Fruit fly (Drosophila melanogaster): ENCODE data around the gene emc.

emc gene

DNA sequence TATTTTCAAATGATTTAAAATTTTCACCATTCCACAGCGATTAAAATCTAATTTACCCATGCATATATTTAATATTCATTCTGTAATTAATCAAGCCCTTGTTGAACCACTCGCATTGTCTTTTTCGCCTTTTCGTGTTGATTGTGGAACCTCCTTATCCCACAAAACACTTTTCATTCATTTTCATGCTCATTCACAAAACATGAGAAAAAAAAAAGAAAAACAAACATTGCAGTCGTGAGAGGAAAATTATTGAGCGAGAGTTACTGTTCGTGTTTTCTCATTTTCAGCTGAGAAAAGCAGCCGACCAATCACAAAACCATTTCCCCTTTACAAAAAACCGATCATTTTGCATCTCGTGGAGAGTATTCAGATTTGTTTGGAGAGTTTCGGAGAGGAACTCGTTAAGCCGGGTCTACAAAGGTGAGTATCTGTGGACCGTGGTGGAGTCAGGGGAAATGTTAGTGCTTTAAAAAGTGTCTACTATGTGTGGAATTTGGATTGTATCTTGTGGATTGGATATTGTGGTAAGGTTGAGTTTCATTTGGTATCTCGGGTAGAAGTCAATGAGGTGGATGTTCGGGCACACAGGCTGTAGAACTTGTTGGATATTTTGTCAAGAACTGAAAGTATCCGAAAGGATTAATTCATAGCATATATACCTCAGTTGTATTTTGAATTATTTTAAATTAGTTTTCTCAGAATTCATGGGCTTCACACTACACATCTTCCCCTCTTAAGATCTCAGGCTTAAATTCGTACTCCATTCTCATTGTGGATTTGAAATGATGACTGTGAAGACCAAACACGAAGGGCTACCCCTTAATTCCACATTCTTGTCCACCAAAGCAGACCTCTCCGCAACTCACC lies 636 bp upstream of the emc start (continued):
- TF ChIP-seq Atf-2 (GFP tag; optimal IDR thresholded peaks at IDR 0.05) (no peak), CG15601 (tag; optimal IDR thresholded peaks at IDR 0.05) (no peak), CrebB (tag; optimal IDR thresholded peaks at IDR 0.05) (no peak), ind (GFP tag; optimal IDR thresholded peaks at IDR 0.05) (no peak), CG7987 (GFP tag; optimal IDR thresholded peaks at IDR 0.05) (no peak), tll (GFP tag; optimal IDR thresholded peaks at IDR 0.05) (peak in 1 of 2 experiments; percentile 6), E2f1 (GFP tag; IDR thresholded peaks at IDR 0.05) (no peak), Hmx (GFP tag; optimal IDR thresholded peaks at IDR 0.05) (no peak), luna (GFP tag; optimal IDR thresholded peaks at IDR 0.05) (no peak), ac (GFP tag; optimal IDR thresholded peaks at IDR 0.05) (peak; percentile 26), btn (GFP tag; optimal IDR thresholded peaks at IDR 0.05) (no peak), BtbVII (GFP tag; optimal IDR thresholded peaks at IDR 0.05) (no peak), Gug (GFP tag; IDR thresholded peaks at IDR 0.05) (no peak), bigmax (GFP tag; optimal IDR thresholded peaks at IDR 0.05) (no peak), vvl (GFP tag; IDR thresholded peaks at IDR 0.05) (peak; percentile 44; the same call in 1 of the 2 replicates), Deaf1 (tag; optimal IDR thresholded peaks at IDR 0.05) (peak; percentile 96), sqz (GFP tag; optimal IDR thresholded peaks at IDR 0.05) (peak; percentile 83), CG9817 (tag; optimal IDR thresholded peaks at IDR 0.05) (no peak), CG12155 (GFP tag; optimal IDR thresholded peaks at IDR 0.05) (no peak), Dip2 (GFP tag; IDR thresholded peaks at IDR 0.05) (no peak), z (GFP tag; IDR thresholded peaks at IDR 0.05) (peak; percentile 65; the same call in 2 of the 3 replicates), seq (GFP tag; IDR thresholded peaks at IDR 0.05) (no peak), kay (GFP tag; optimal IDR thresholded peaks at IDR 0.05) (no peak), trh (GFP tag; optimal IDR thresholded peaks at IDR 0.05) (no peak), danr (GFP tag; IDR thresholded peaks at IDR 0.05) (no peak), Stat92E (GFP tag; optimal IDR thresholded peaks at IDR 0.05) (no peak), klu (GFP tag; IDR thresholded peaks at IDR 0.05) (no peak), Mrtf (GFP tag; IDR thresholded peaks at IDR 0.05) (no peak), CG10274 (GFP tag; optimal IDR thresholded peaks at IDR 0.05) (no peak), Hand (GFP tag; optimal IDR thresholded peaks at IDR 0.05) (no peak), onecut (GFP tag; IDR thresholded peaks at IDR 0.05) (peak; percentile 41; the same call in 1 of the 2 replicates), tap (tag; optimal IDR thresholded peaks at IDR 0.05) (peak; percentile 2), CG2199 (GFP tag; IDR thresholded peaks at IDR 0.05) (peak; percentile 51; the same call in 1 of the 3 replicates), Nf-YC (tag; optimal IDR thresholded peaks at IDR 0.05) (peak; percentile 96), GATAe (GFP tag; conservative IDR thresholded peaks at IDR 0.05) (no peak), zen2 (GFP tag; IDR thresholded peaks at IDR 0.05; ENCODE audit: partially characterized antibody) (peak; percentile 48; the same call in 1 of the 3 replicates), salm (tag; optimal IDR thresholded peaks at IDR 0.05) (no peak), mirr (GFP tag; optimal IDR thresholded peaks at IDR 0.05) (no peak), Hey (tag; optimal IDR thresholded peaks at IDR 0.05) (no peak), CG10366 (GFP tag; IDR thresholded peaks at IDR 0.05) (no peak), CG5180 (GFP tag; optimal IDR thresholded peaks at IDR 0.05) (no peak), h (optimal IDR thresholded peaks at IDR 0.05) (no peak), sens (GFP tag) (no peak), gcm (GFP tag; optimal IDR thresholded peaks at IDR 0.05) (no peak), disco-r (GFP tag; optimal IDR thresholded peaks at IDR 0.05) (no peak), CHES-1-like (GFP tag; optimal IDR thresholded peaks at IDR 0.05) (no peak), exex (tag; optimal IDR thresholded peaks at IDR 0.05) (peak; percentile 19), CG11504 (tag; optimal IDR thresholded peaks at IDR 0.05) (no peak), hth (optimal IDR thresholded peaks at IDR 0.05) (no peak), Lhr (GFP tag; optimal IDR thresholded peaks at IDR 0.05) (no peak)
